Worm (Caenorhabditis elegans) whole organism, early embryonic: ENCODE data around the gene T01B10.5.

Experiments used
- B0310.2 ChIP-seq: sonication (generic microtip); optimal IDR thresholded peaks from 2 replicates; lab custom pipeline; 2016; ENCODE audit warnings: mild to moderate bottlenecking, missing genetic modification characterization, missing compliant biosample characterization
- F13C5.2 ChIP-seq: sonication (generic microtip); optimal IDR thresholded peaks from 2 replicates; lab custom pipeline; 2017; ENCODE audit warnings: mild to moderate bottlenecking, missing genetic modification characterization, inconsistent platforms, missing compliant biosample characterization
- aly-1 ChIP-seq: sonication (generic microtip); optimal IDR thresholded peaks from 2 replicates; lab custom pipeline; 2016; ENCODE audit warnings: missing genetic modification characterization, missing compliant biosample characterization
- ama-1 ChIP-seq: fragments of 150-350 bp; optimal IDR thresholded peaks from 2 replicates; lab custom pipeline; 2014
- ceh-13 ChIP-seq: fragments of 200-800 bp; sonication (Bioruptor generic); optimal IDR thresholded peaks from 2 replicates; lab custom pipeline; 2018; ENCODE audit warnings: mild to moderate bottlenecking, missing genetic modification characterization, missing compliant biosample characterization
- ceh-36 ChIP-seq: sonication (generic microtip); optimal IDR thresholded peaks from 2 replicates; lab custom pipeline; 2016; ENCODE audit warnings: missing genetic modification characterization, inconsistent platforms, missing compliant biosample characterization
- ets-7 ChIP-seq: sonication (generic microtip); optimal IDR thresholded peaks from 2 replicates; lab custom pipeline; 2016; ENCODE audit warnings: missing genotype, missing genetic modification characterization, missing compliant biosample characterization
- flt-1 ChIP-seq: fragments of 200-800 bp; sonication (Bioruptor generic); IDR thresholded peaks from 2 replicates; pipeline ENCODE4 v1.3.6; 2022; ENCODE audit warnings: missing genetic modification characterization, missing compliant biosample characterization
- hmbx-1 ChIP-seq: sonication (generic microtip); optimal IDR thresholded peaks from 2 replicates; lab custom pipeline; 2016; ENCODE audit warnings: mild to moderate bottlenecking, missing genetic modification characterization, missing compliant biosample characterization
- hmg-4 ChIP-seq: fragments of 200-800 bp; sonication (Bioruptor generic); optimal IDR thresholded peaks from 2 replicates; lab custom pipeline; 2018; ENCODE audit warnings: mild to moderate bottlenecking, missing genetic modification characterization, missing compliant biosample characterization
- hnd-1 ChIP-seq: sonication (generic microtip); optimal IDR thresholded peaks from 2 replicates; lab custom pipeline; 2016; ENCODE audit warnings: missing genetic modification characterization, missing compliant biosample characterization
- pes-1 ChIP-seq: fragments of 200-800 bp; sonication (Bioruptor generic); IDR thresholded peaks from 2 replicates; pipeline ENCODE4 v1.3.6; 2022; ENCODE audit warnings: missing genetic modification reagents, missing genetic modification characterization, missing compliant biosample characterization
- scrt-1 ChIP-seq: fragments of 200-800 bp; sonication (Bioruptor generic); IDR thresholded peaks from 2 replicates; pipeline ENCODE4 v1.3.6; 2022; ENCODE audit warnings: missing genetic modification characterization, missing compliant biosample characterization
- sea-1 ChIP-seq: fragments of 200-800 bp; sonication (Bioruptor generic); conservative IDR thresholded peaks from 2 replicates; pipeline ENCODE4 v1.3.6; 2022; ENCODE audit warnings: missing genetic modification characterization, missing compliant biosample characterization
- tbx-11 ChIP-seq: fragments of 200-800 bp; sonication (Bioruptor generic); IDR thresholded peaks from 2 replicates; pipeline ENCODE4 v1.3.6; 2022; ENCODE audit warnings: missing genetic modification characterization, missing compliant biosample characterization
- tbx-37 ChIP-seq: fragments of 200-800 bp; sonication (Bioruptor generic); conservative IDR thresholded peaks from 2 replicates; pipeline ENCODE4 v1.3.6; 2022; ENCODE audit warnings: missing genetic modification reagents, missing genetic modification characterization, missing compliant biosample characterization
- tra-4 ChIP-seq: sonication (generic microtip); optimal IDR thresholded peaks from 2 replicates; lab custom pipeline; 2017; ENCODE audit warnings: missing genetic modification characterization, missing compliant biosample characterization

Gene T01B10.5

DNA sequence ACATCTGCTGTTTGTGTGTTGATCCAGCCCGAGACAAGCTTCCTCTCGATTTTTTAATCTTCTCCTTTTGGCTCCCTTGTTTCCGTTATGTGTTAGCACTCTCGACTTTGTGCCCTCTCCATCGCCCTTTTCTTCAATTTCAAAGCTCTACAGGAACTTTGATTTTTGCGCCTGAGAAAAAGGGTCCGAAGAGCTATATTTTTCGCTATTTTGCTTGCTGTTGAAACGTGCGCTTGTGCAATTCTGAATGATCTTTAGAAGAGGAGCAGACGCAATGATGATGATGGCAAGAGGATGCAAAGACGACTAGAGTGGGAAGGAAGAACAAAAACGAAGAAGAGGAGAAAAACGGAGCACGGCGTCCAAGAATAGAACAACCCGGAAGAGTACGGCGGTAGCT is 13.4 kb upstream of the T01B10.5 start:
- TF ChIP-seq ceh-36 (tag; lab: Kevin White, UChicago) (no peak), tra-4 (tag; lab: Kevin White, UChicago) (no peak)

DNA sequence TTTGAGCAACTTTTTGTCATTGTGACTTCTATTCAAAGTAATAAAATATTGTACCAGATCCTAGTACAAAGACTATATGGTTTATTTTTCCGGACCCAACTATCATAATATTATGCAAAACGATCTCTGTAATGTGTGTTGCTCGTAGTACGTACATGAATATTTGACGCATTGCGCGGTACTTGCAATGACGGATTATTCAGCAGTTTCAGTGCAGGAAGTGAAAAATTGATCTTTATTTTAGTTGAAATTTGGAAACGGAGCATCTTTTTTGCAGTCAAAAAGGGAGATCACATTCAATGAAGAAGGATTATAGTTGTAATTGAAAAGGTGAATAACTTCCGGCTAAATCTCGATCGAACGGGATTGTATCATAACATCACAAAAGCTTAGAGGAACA is 11.2 kb upstream of the T01B10.5 start:
- no peak for TF ChIP-seq ceh-36 (tag; lab: Kevin White, UChicago)
- TF ChIP-seq flt-1 (GFP tag; lab: Robert Waterston, UW): no peak
- TF ChIP-seq scrt-1 (GFP tag; lab: Robert Waterston, UW): no peak

DNA sequence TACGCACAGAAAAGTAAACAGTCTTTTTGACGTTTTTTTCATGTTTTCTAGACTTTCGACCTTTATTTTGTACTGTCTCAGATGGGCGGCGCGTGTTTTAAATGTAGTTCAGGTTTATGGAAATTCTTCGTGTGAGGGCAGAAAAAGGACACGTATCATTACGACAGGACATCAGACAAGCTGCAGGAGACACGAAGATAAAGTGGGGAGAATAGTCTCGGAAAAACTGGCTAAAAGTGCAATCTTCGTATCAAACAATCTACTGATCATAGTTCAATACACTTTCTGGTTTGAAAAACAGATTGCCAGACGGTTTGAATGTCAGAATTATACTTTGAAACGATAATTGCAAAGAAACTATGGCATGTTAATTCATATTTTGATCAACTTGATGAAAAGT is 9.7 kb upstream of the T01B10.5 start:
- TF ChIP-seq tbx-37 (GFP tag; lab: Robert Waterston, UW): no peak
- no peak for TF ChIP-seq tra-4 (tag; lab: Kevin White, UChicago)
- TF ChIP-seq pes-1 (GFP tag; lab: Robert Waterston, UW): no peak
- TF ChIP-seq tbx-11: no peak
- no peak for TF ChIP-seq ceh-13 (GFP tag; lab: Kevin White, UChicago)
- no peak for TF ChIP-seq aly-1 (tag; lab: Kevin White, UChicago)
- TF ChIP-seq flt-1 (GFP tag; lab: Robert Waterston, UW): no peak
- TF ChIP-seq hmg-4: no peak

DNA sequence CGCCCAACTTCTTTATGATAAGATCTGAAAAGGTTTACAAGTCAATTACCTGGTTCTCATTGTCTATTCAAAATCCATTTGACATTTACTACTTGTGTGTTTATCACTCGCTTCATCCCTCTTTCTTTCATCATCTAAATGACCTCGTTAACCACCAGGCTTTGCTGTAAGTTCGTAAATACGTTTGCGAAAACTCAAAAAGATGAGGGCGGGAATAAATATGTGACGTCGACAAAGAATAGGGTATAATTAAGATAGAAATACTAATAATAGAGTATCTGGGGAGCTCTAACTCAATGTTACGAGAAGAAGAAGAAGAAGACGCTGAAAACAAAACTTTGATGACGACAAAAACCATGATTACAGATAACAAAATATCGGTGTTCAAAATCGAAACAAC is 5.7 kb upstream of the T01B10.5 start:
- TF ChIP-seq ets-7 (tag; lab: Kevin White, UChicago) (no peak), ceh-36 (tag; lab: Kevin White, UChicago) (no peak), aly-1 (tag; lab: Kevin White, UChicago) (no peak), hmbx-1 (no peak)

DNA sequence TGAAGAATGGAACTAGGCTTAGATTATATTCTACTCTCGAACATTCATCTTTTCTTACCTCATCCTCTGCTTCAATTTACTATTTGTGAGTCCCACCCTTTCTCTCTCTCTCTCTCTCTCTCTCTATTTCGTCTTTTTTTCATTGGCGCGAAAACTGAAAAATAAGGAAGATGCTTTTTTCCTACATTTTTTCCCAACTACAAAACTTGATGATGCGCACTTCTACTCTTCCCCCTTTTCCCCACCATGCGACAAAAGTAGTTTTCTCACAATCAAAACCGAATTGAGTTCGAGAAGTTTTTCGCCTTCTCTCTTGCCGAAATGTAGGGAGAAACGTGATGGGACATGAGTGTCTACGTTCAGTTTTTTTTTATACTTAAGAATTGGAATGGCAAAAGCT is 5.2 kb upstream of the T01B10.5 start:
- TF ChIP-seq hnd-1: no peak
- no peak for TF ChIP-seq tbx-37 (GFP tag; lab: Robert Waterston, UW)
- TF ChIP-seq F13C5.2 (tag; lab: Kevin White, UChicago): no peak
- TF ChIP-seq ceh-36 (tag; lab: Kevin White, UChicago): no peak
- no peak for TF ChIP-seq aly-1 (tag; lab: Kevin White, UChicago)
- no peak for TF ChIP-seq ceh-13 (GFP tag; lab: Kevin White, UChicago)
- no peak for TF ChIP-seq flt-1 (GFP tag; lab: Robert Waterston, UW)
- no peak for TF ChIP-seq B0310.2 (tag; lab: Kevin White, UChicago)
- no peak for TF ChIP-seq hmg-4

DNA sequence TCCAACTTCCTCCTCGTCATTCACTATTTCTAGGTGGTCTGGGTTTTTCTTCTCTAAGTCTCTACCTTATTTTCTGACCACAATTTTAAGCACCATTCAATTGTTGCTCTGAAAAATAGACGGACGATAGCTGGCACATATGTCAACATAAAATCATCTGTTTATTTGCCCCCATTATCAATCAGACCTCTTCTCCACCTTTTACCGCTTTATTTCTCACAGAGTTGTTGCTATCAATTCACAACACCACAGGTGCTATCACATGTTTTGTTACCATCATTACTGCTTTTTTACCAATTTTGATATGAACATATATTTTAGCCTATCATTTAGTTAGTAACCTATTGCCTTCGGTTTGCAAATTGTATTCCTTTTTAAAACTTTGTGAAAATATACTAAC is 2.4 kb upstream of the T01B10.5 start:
- TF ChIP-seq ceh-36 (tag; lab: Kevin White, UChicago) (no peak), hnd-1 (no peak), hmg-4 (no peak), B0310.2 (tag; lab: Kevin White, UChicago) (no peak), sea-1 (GFP tag; lab: Robert Waterston, UW) (no peak), aly-1 (tag; lab: Kevin White, UChicago) (no peak), ama-1 (lab: Kevin White, UChicago) (no peak), flt-1 (GFP tag; lab: Robert Waterston, UW) (no peak), ets-7 (tag; lab: Kevin White, UChicago) (no peak)

DNA sequence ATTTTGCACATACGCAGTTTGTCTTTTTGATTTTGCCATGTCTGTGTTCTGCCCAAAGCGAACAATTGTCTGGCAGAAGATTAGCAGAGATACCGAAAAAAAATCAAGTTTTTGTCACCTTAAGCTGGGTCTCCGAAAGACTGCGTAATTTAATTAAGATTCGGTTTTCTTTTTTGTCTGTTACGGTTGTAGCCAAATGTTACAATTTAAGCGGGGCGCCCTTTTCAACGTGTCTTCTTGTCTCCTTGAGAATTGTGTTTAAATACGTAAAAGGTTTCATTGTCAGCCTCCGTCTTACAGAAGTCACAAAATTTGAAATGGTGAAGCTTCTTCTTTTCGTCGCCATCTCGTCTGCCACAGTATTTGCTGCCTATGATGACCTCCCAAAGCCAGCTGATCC is 4.6 kb downstream of the T01B10.5 start, which contains the start of gene grd-14:
grd-14 (plus strand) TSS at position 301 of the 400 bp plus-strand sequence.
- no peak for TF ChIP-seq ceh-13 (GFP tag; lab: Kevin White, UChicago)
- TF ChIP-seq tbx-37 (GFP tag; lab: Robert Waterston, UW): no peak
- TF ChIP-seq ceh-36 (tag; lab: Kevin White, UChicago): no peak
- no peak for TF ChIP-seq tra-4 (tag; lab: Kevin White, UChicago)
- TF ChIP-seq hmbx-1: no peak
- no peak for TF ChIP-seq scrt-1 (GFP tag; lab: Robert Waterston, UW)
- TF ChIP-seq ama-1 (lab: Kevin White, UChicago): no peak

DNA sequence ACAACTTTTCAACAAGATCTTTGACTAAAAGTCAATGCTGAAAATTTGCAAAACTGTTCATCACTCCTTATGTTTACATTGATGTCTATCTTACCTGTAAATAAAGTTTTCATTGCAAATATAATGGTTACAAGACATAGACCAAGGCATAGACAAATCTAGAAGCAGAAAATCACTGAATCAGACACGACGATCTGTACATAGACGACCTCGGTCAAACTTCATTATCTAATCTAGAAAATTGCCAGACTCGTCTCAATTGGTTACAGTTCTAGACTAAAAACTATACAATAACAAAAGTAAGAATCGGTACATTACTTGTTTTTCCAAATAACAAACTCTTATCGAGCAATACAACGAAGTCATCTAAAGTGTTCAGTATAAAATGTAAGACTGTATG is 5.8 kb downstream of the T01B10.5 start, which contains the start of gene grd-4:
grd-4 (plus strand) TSS at position 301 of the 400 bp plus-strand sequence.
- TF ChIP-seq tbx-11 (no peak), ceh-36 (tag; lab: Kevin White, UChicago) (no peak), hmg-4 (no peak), pes-1 (GFP tag; lab: Robert Waterston, UW) (no peak), F13C5.2 (tag; lab: Kevin White, UChicago) (no peak), sea-1 (GFP tag; lab: Robert Waterston, UW) (no peak), hmbx-1 (no peak), flt-1 (GFP tag; lab: Robert Waterston, UW) (no peak)

DNA sequence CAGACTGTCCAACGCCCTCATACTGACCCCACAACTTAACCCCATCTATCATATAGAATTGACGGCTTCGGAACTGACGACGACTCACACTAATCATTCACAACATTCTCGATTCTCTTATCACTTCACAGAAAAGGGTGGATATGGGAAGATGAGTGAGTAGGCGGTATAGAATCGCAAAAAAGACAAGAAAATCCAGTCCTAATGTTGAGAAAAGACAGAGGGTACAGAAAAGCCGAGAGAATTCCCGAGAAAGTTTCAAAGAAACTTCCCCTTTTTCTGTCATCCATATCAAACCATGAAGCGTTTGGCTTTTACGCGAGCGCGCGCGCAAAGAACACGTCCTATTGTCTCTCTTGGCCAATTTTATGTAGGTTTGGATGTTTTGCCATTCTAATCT is 9.1 kb downstream of the T01B10.5 start:
- TF ChIP-seq scrt-1 (GFP tag; lab: Robert Waterston, UW) (no peak), tbx-37 (GFP tag; lab: Robert Waterston, UW) (no peak), tra-4 (tag; lab: Kevin White, UChicago) (no peak), ceh-13 (GFP tag; lab: Kevin White, UChicago) (no peak), flt-1 (GFP tag; lab: Robert Waterston, UW) (no peak), hmbx-1 (no peak), F13C5.2 (tag; lab: Kevin White, UChicago) (no peak), pes-1 (GFP tag; lab: Robert Waterston, UW) (no peak), ceh-36 (tag; lab: Kevin White, UChicago) (no peak), sea-1 (GFP tag; lab: Robert Waterston, UW) (no peak), hmg-4 (no peak), ets-7 (tag; lab: Kevin White, UChicago) (no peak), aly-1 (tag; lab: Kevin White, UChicago) (no peak), hnd-1 (no peak), B0310.2 (tag; lab: Kevin White, UChicago) (no peak), tbx-11 (no peak), ama-1 (lab: Kevin White, UChicago) (no peak)
